Worm (Caenorhabditis elegans) whole organism, mixed stage, embryonic: ENCODE data around the gene C49A9.9.

ENCODE experiments used
- M03D4.4 ChIP-seq: sonication (generic microtip); optimal IDR thresholded peaks from 2 replicates; lab custom pipeline; 2017; ENCODE audit warnings: mild to moderate bottlenecking, missing genetic modification characterization, missing compliant biosample characterization
- bed-3 ChIP-seq: fragments of 200-800 bp; sonication (Bioruptor generic); optimal IDR thresholded peaks from 3 replicates; lab custom pipeline; 2018; ENCODE audit warnings: mild to moderate bottlenecking, missing genetic modification characterization, moderate library complexity, missing compliant biosample characterization
- blmp-1 ChIP-seq: fragments of 150-350 bp; optimal IDR thresholded peaks from 2 replicates; lab custom pipeline; 2014; ENCODE audit warnings: missing biosample characterization, missing genetic modification characterization
- ceh-39 ChIP-seq: fragments of 150-350 bp; optimal IDR thresholded peaks from 2 replicates; lab custom pipeline; 2014; ENCODE audit warnings: missing biosample characterization, missing genetic modification characterization
- ceh-43 ChIP-seq: fragments of 200-800 bp; sonication (Bioruptor generic); optimal IDR thresholded peaks from 2 replicates; lab custom pipeline; 2018; ENCODE audit warnings: mild to moderate bottlenecking, missing genetic modification characterization, moderate library complexity, missing compliant biosample characterization
- ceh-83 ChIP-seq: fragments of 200-800 bp; sonication (Bioruptor generic); optimal IDR thresholded peaks from 2 replicates; lab custom pipeline; 2018; ENCODE audit warnings: mild to moderate bottlenecking, missing genetic modification characterization, missing compliant biosample characterization
- ces-1 ChIP-seq: fragments of 150-350 bp; optimal IDR thresholded peaks from 2 replicates; lab custom pipeline; 2014; ENCODE audit warnings: missing biosample characterization, missing genetic modification reagents, missing genetic modification characterization
- cnd-1 ChIP-seq: fragments of 200-800 bp; sonication (Bioruptor generic); optimal IDR thresholded peaks from 2 replicates; lab custom pipeline; 2018; ENCODE audit warnings: mild to moderate bottlenecking, missing genetic modification characterization, missing compliant biosample characterization
- drap-1 ChIP-seq: fragments of 200-800 bp; sonication (Bioruptor generic); optimal IDR thresholded peaks from 3 replicates; lab custom pipeline; 2018; ENCODE audit warnings: mild to moderate bottlenecking, missing genetic modification characterization, missing compliant biosample characterization
- elt-3 ChIP-seq: fragments of 150-350 bp; optimal IDR thresholded peaks from 2 replicates; lab custom pipeline; 2014; ENCODE audit warnings: missing biosample characterization, missing genetic modification characterization
- flh-1 ChIP-seq: fragments of 200-800 bp; sonication (Bioruptor generic); optimal IDR thresholded peaks from 2 replicates; lab custom pipeline; 2018; ENCODE audit warnings: mild to moderate bottlenecking, missing genetic modification characterization, moderate library complexity, missing compliant biosample characterization
- ham-2 ChIP-seq: fragments of 200-800 bp; sonication (Bioruptor generic); optimal IDR thresholded peaks from 2 replicates; lab custom pipeline; 2018; ENCODE audit warnings: mild to moderate bottlenecking, missing genetic modification characterization, missing compliant biosample characterization
- hlh-1 ChIP-seq: fragments of 150-350 bp; optimal IDR thresholded peaks from 2 replicates; lab custom pipeline; 2014; ENCODE audit warnings: missing biosample characterization, missing genetic modification reagents, missing genetic modification characterization
- lin-13 ChIP-seq: fragments of 150-350 bp; optimal IDR thresholded peaks from 2 replicates; lab custom pipeline; 2014; ENCODE audit warnings: missing biosample characterization, missing genetic modification characterization
- lin-32 ChIP-seq: fragments of 200-800 bp; sonication (Bioruptor generic); optimal IDR thresholded peaks from 2 replicates; lab custom pipeline; 2018; ENCODE audit warnings: mild to moderate bottlenecking, missing genetic modification characterization, missing compliant biosample characterization
- lsy-2 ChIP-seq: fragments of 150-350 bp; optimal IDR thresholded peaks from 2 replicates; lab custom pipeline; 2014; ENCODE audit warnings: missing biosample characterization, missing genetic modification characterization
- mab-5 ChIP-seq: fragments of 150-350 bp; optimal IDR thresholded peaks from 2 replicates; lab custom pipeline; 2014; ENCODE audit warnings: missing biosample characterization, missing genetic modification characterization
- mep-1 ChIP-seq: fragments of 150-350 bp; optimal IDR thresholded peaks from 2 replicates; lab custom pipeline; 2017; ENCODE audit warnings: missing biosample characterization, missing genetic modification reagents, missing genetic modification characterization, inconsistent platforms
- mls-2 ChIP-seq: sonication (generic microtip); optimal IDR thresholded peaks from 2 replicates; lab custom pipeline; 2016; ENCODE audit warnings: mild to moderate bottlenecking, missing genetic modification characterization, moderate library complexity, missing compliant biosample characterization
- nhr-237 ChIP-seq: fragments of 150-350 bp; optimal IDR thresholded peaks from 2 replicates; lab custom pipeline; 2014; ENCODE audit warnings: missing biosample characterization, missing genetic modification characterization
- nhr-28 ChIP-seq: fragments of 150-350 bp; optimal IDR thresholded peaks from 2 replicates; lab custom pipeline; 2014; ENCODE audit warnings: missing biosample characterization, missing genetic modification characterization
- nhr-76 ChIP-seq: sonication (generic microtip); optimal IDR thresholded peaks from 2 replicates; lab custom pipeline; 2017; ENCODE audit warnings: missing biosample characterization, missing genetic modification characterization
- pha-4 ChIP-seq: fragments of 150-350 bp; optimal IDR thresholded peaks from 2 replicates; lab custom pipeline; 2018; ENCODE audit warnings: missing biosample characterization, missing genetic modification reagents, missing genetic modification characterization
- sem-2 ChIP-seq: fragments of 200-800 bp; sonication (Bioruptor generic); optimal IDR thresholded peaks from 2 replicates; lab custom pipeline; 2018; ENCODE audit warnings: mild to moderate bottlenecking, missing genetic modification characterization, missing compliant biosample characterization
- sptf-1 ChIP-seq: sonication (generic microtip); optimal IDR thresholded peaks from 2 replicates; lab custom pipeline; 2017; ENCODE audit warnings: mild to moderate bottlenecking, missing genetic modification characterization, moderate library complexity, missing compliant biosample characterization
- tbx-8 ChIP-seq: fragments of 200-800 bp; sonication (Bioruptor generic); optimal IDR thresholded peaks from 2 replicates; lab custom pipeline; 2018; ENCODE audit warnings: mild to moderate bottlenecking, missing genetic modification characterization, moderate library complexity, missing compliant biosample characterization
- unc-120 ChIP-seq: sonication (generic microtip); optimal IDR thresholded peaks from 2 replicates; lab custom pipeline; 2017; ENCODE audit warnings: missing genetic modification characterization, missing compliant biosample characterization; ENCODE audit not compliant: poor library complexity, severe bottlenecking
- zip-8 ChIP-seq: fragments of 150-350 bp; optimal IDR thresholded peaks from 2 replicates; lab custom pipeline; 2014; ENCODE audit warnings: missing biosample characterization, missing genetic modification characterization
- ztf-11 ChIP-seq: fragments of 150-350 bp; optimal IDR thresholded peaks from 2 replicates; lab custom pipeline; 2014; ENCODE audit warnings: missing biosample characterization, missing genetic modification characterization

The C49A9.9 gene

ce11 chrIV:6200249-6200648 is 16.9 kb upstream of the C49A9.9 start:
- no peak for TF ChIP-seq ceh-83 (GFP tag; lab: Kevin White, UChicago)
- no peak for TF ChIP-seq ztf-11 (tag; lab: Kevin White, UChicago)
- no peak for TF ChIP-seq bed-3
- TF ChIP-seq blmp-1 (tag; lab: Kevin White, UChicago), result no peak
- no peak for TF ChIP-seq ham-2 (GFP tag; lab: Kevin White, UChicago)
- TF ChIP-seq mab-5 (tag; lab: Kevin White, UChicago), result no peak
- no peak for TF ChIP-seq flh-1 (GFP tag; lab: Kevin White, UChicago)
- no peak for TF ChIP-seq lsy-2 (tag; lab: Kevin White, UChicago)

ce11 chrIV:6201769-6202168 is 15.4 kb upstream of the C49A9.9 start, which contains the start of gene tkr-2:
Gene tkr-2, plus strand, starts transcription at chrIV:6202069.
- no peak for TF ChIP-seq blmp-1 (tag; lab: Kevin White, UChicago)
- TF ChIP-seq ces-1 (GFP tag; lab: Kevin White, UChicago), result no peak
- TF ChIP-seq elt-3 (tag; lab: Kevin White, UChicago), result no peak
- no peak for TF ChIP-seq sem-2
- TF ChIP-seq ceh-43 (GFP tag; lab: Kevin White, UChicago), result no peak
- TF ChIP-seq nhr-28 (tag; lab: Kevin White, UChicago), result no peak
- no peak for TF ChIP-seq nhr-76
- no peak for TF ChIP-seq nhr-237 (tag; lab: Kevin White, UChicago)
- TF ChIP-seq pha-4 (tag; lab: Kevin White, UChicago), result no peak
- TF ChIP-seq hlh-1 (tag; lab: Kevin White, UChicago), result no peak
- TF ChIP-seq zip-8 (tag; lab: Kevin White, UChicago), result no peak
- no peak for TF ChIP-seq drap-1 (GFP tag; lab: Kevin White, UChicago)
- no peak for TF ChIP-seq ceh-39 (tag; lab: Kevin White, UChicago)
- no peak for TF ChIP-seq mls-2 (tag; lab: Kevin White, UChicago)

ce11 chrIV:6206294-6206776 is 10.8 kb upstream of the C49A9.9 start, which contains the start of gene C49A9.10:
Gene C49A9.10, minus strand, starts transcription at chrIV:6206344.
- TF ChIP-seq mls-2 (tag; lab: Kevin White, UChicago) (no peak), tbx-8 (GFP tag; lab: Kevin White, UChicago) (no peak), ceh-83 (GFP tag; lab: Kevin White, UChicago) (no peak), lin-32 (GFP tag; lab: Kevin White, UChicago) (peak; percentile 1), M03D4.4 (tag; lab: Kevin White, UChicago) (peak; percentile 14), mep-1 (tag; lab: Kevin White, UChicago) (peak; percentile 54), nhr-237 (tag; lab: Kevin White, UChicago) (peak; percentile 29), unc-120 (tag; lab: Kevin White, UChicago) (no peak), cnd-1 (no peak), ceh-39 (tag; lab: Kevin White, UChicago) (peak; percentile 47), drap-1 (GFP tag; lab: Kevin White, UChicago) (no peak), flh-1 (GFP tag; lab: Kevin White, UChicago) (no peak), sptf-1 (tag; lab: Kevin White, UChicago) (peak; percentile 65), pha-4 (tag; lab: Kevin White, UChicago) (peak; percentile 51), ces-1 (GFP tag; lab: Kevin White, UChicago) (peak; percentile 45), lin-13 (tag; lab: Kevin White, UChicago) (peak; percentile 35), lsy-2 (tag; lab: Kevin White, UChicago) (peak; percentile 64), mab-5 (tag; lab: Kevin White, UChicago) (peak; percentile 28)

- TF ChIP-seq lsy-2 (tag; lab: Kevin White, UChicago), result no peak
- TF ChIP-seq zip-8 (tag; lab: Kevin White, UChicago), result peak; percentile 96
These were observed 7.8 kb upstream of the C49A9.9 start for ce11 chrIV:6209337-6209736.

ce11 chrIV:6210574-6210973 is 6.6 kb upstream of the C49A9.9 start, which contains the start of the genes ugt-24 and C49A9.6:
Gene ugt-24, minus strand, starts transcription at chrIV:6210720.
Gene C49A9.6, plus strand, starts transcription at chrIV:6210936.
- TF ChIP-seq mep-1 (tag; lab: Kevin White, UChicago), result no peak
- TF ChIP-seq nhr-28 (tag; lab: Kevin White, UChicago), result no peak
- TF ChIP-seq unc-120 (tag; lab: Kevin White, UChicago), result no peak
- TF ChIP-seq sptf-1 (tag; lab: Kevin White, UChicago), result no peak
- TF ChIP-seq cnd-1, result no peak
- no peak for TF ChIP-seq ces-1 (GFP tag; lab: Kevin White, UChicago)
- no peak for TF ChIP-seq nhr-237 (tag; lab: Kevin White, UChicago)
